Worm (Caenorhabditis elegans): ENCODE data around the gene pkg-2.

ce11 chrIV:8587057-8587456, 66.4 kb downstream of the pkg-2 start:
- TF ChIP-seq aly-2 (tag; optimal IDR thresholded peaks at IDR 0.05) (no peak), ceh-16 (tag; optimal IDR thresholded peaks at IDR 0.05) (no peak), lin-39 (tag; optimal IDR thresholded peaks at IDR 0.05) (no peak), ztf-11 (tag; optimal IDR thresholded peaks at IDR 0.05) (no peak), unc-62 (GFP tag; optimal IDR thresholded peaks at IDR 0.05) (peak; percentile 77), fos-1 (tag; optimal IDR thresholded peaks at IDR 0.05) (peak; percentile 55), ZK546.5 (tag; optimal IDR thresholded peaks at IDR 0.05) (no peak), zag-1 (tag; optimal IDR thresholded peaks at IDR 0.05) (peak; percentile 70)
